Worm (Caenorhabditis elegans) whole organism, mixed stage, embryonic: ENCODE data around the gene K01H12.4.

Experiments
- M03D4.4 ChIP-seq: sonication (generic microtip); optimal IDR thresholded peaks from 2 replicates; lab custom pipeline; 2017; ENCODE audit warnings: mild to moderate bottlenecking, missing genetic modification characterization, missing compliant biosample characterization
- drap-1 ChIP-seq: fragments of 200-800 bp; sonication (Bioruptor generic); optimal IDR thresholded peaks from 3 replicates; lab custom pipeline; 2018; ENCODE audit warnings: mild to moderate bottlenecking, missing genetic modification characterization, missing compliant biosample characterization
- lin-32 ChIP-seq: fragments of 200-800 bp; sonication (Bioruptor generic); optimal IDR thresholded peaks from 2 replicates; lab custom pipeline; 2018; ENCODE audit warnings: mild to moderate bottlenecking, missing genetic modification characterization, missing compliant biosample characterization
- mab-5 ChIP-seq: fragments of 150-350 bp; optimal IDR thresholded peaks from 2 replicates; lab custom pipeline; 2014; ENCODE audit warnings: missing biosample characterization, missing genetic modification characterization
- mep-1 ChIP-seq: fragments of 150-350 bp; optimal IDR thresholded peaks from 2 replicates; lab custom pipeline; 2017; ENCODE audit warnings: missing biosample characterization, missing genetic modification reagents, missing genetic modification characterization, inconsistent platforms
- nhr-12 ChIP-seq: fragments of 150-350 bp; optimal IDR thresholded peaks from 2 replicates; lab custom pipeline; 2014; ENCODE audit warnings: missing biosample characterization, missing genetic modification characterization
- pha-4 ChIP-seq: fragments of 150-350 bp; optimal IDR thresholded peaks from 2 replicates; lab custom pipeline; 2018; ENCODE audit warnings: missing biosample characterization, missing genetic modification reagents, missing genetic modification characterization
- sem-2 ChIP-seq: fragments of 200-800 bp; sonication (Bioruptor generic); optimal IDR thresholded peaks from 2 replicates; lab custom pipeline; 2018; ENCODE audit warnings: mild to moderate bottlenecking, missing genetic modification characterization, missing compliant biosample characterization
- snpc-4 ChIP-seq: fragments of 150-350 bp; optimal IDR thresholded peaks from 2 replicates; lab custom pipeline; 2014; ENCODE audit warnings: missing biosample characterization, missing genetic modification characterization
- sptf-1 ChIP-seq: sonication (generic microtip); optimal IDR thresholded peaks from 2 replicates; lab custom pipeline; 2017; ENCODE audit warnings: mild to moderate bottlenecking, missing genetic modification characterization, moderate library complexity, missing compliant biosample characterization
- tbx-8 ChIP-seq: fragments of 200-800 bp; sonication (Bioruptor generic); optimal IDR thresholded peaks from 2 replicates; lab custom pipeline; 2018; ENCODE audit warnings: mild to moderate bottlenecking, missing genetic modification characterization, moderate library complexity, missing compliant biosample characterization
- unc-62 ChIP-seq: fragments of 150-350 bp; optimal IDR thresholded peaks from 2 replicates; lab custom pipeline; 2014; ENCODE audit warnings: missing biosample characterization, missing genetic modification reagents, missing genetic modification characterization
- ztf-11 ChIP-seq: fragments of 150-350 bp; optimal IDR thresholded peaks from 2 replicates; lab custom pipeline; 2014; ENCODE audit warnings: missing biosample characterization, missing genetic modification characterization

DNA sequence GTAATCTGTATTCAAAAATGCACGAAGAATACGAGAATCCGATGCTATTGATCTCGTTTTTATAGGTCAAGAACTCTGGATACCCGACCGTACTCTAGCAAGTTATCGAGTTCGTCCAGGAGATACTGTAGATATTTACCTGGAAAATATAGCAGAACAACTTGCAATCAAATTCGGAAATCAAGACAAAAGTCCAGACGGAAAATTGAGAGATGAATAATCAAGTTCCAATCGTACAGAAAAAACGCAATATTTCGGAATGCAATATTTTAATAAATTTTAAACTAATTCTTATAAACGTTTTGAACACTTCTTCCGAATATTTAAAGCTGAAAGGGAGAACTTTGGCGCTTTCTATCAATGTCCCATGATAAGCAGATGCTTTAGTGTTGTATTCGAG, 26.1 kb downstream of the K01H12.4 start:
- no peak for TF ChIP-seq M03D4.4 (tag; lab: Kevin White, UChicago)
- TF ChIP-seq unc-62 (GFP tag; lab: Kevin White, UChicago), result no peak
- no peak for TF ChIP-seq mab-5
- TF ChIP-seq drap-1 (GFP tag; lab: Kevin White, UChicago), result no peak
- TF ChIP-seq sem-2 (GFP tag; lab: Kevin White, UChicago), result no peak
- TF ChIP-seq tbx-8 (GFP tag; lab: Kevin White, UChicago), result no peak
- TF ChIP-seq pha-4 (tag; lab: Kevin White, UChicago), result no peak
- TF ChIP-seq lin-32 (GFP tag; lab: Kevin White, UChicago), result no peak
- no peak for TF ChIP-seq sptf-1
- TF ChIP-seq snpc-4 (tag; lab: Kevin White, UChicago), result no peak
- no peak for TF ChIP-seq mep-1 (tag; lab: Kevin White, UChicago)
- TF ChIP-seq nhr-12 (tag; lab: Kevin White, UChicago), result no peak
- no peak for TF ChIP-seq ztf-11 (tag; lab: Kevin White, UChicago)
